Fruit fly (Drosophila melanogaster): ENCODE data around the gene Iml1.

DNA sequence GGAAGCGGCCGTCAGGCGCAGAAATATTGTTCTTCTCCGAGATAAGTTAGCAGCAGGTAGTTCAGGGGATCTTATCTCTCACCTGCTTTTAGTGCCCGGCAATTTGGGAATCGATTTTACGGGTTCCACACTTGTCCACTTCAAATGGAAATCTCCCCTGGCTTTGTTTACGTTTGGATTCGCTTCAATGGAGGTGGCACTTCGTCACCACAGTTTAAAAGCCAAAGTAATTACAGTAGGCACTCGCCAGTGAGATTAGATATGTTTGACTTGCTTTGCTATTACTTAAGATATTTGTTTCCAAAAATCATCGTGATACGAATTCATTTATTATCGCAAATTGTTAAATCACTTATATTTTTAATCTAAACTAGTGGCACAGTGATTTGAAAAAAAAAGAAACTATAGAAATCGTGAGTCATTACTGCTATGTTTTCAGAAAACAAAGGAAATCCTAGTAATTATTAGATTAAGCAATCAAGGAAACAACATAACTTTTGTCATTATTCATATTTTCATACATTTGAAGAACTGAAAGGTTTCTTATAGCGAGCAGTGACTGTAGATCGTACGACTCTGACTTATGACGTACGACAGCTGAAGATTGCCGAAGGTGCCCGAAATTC, 14.6 kb upstream of the Iml1 start:
- TF ChIP-seq h (optimal IDR thresholded peaks at IDR 0.05): no peak
- no peak for TF ChIP-seq insv (optimal IDR thresholded peaks at IDR 0.05)
- no peak for TF ChIP-seq Myc (optimal IDR thresholded peaks at IDR 0.05)

Measured in Kc167 (cell line).